Fruit fly (Drosophila melanogaster) whole organism, embryonic: ENCODE measurements around the gene CG43116.

ENCODE experiments used
- Antp ChIP-seq: fragments of 200-800 bp; sonication (Bioruptor generic); optimal IDR thresholded peaks from 3 replicates; lab custom pipeline; 2016; ENCODE audit warnings: missing biosample characterization, missing genetic modification characterization
- CG10462 ChIP-seq: fragments of 200-800 bp; sonication (Bioruptor generic); optimal IDR thresholded peaks from 2 replicates; lab custom pipeline; 2016; ENCODE audit warnings: missing biosample characterization, missing genetic modification characterization
- CG11398 ChIP-seq: fragments of 200-800 bp; sonication (Bioruptor generic); optimal IDR thresholded peaks from 2 replicates; lab custom pipeline; 2016; ENCODE audit warnings: missing biosample characterization, missing genetic modification characterization
- CG12236 ChIP-seq: fragments of 200-800 bp; sonication (Bioruptor generic); optimal IDR thresholded peaks from 2 replicates; lab custom pipeline; 2016; ENCODE audit warnings: missing biosample characterization, missing genetic modification characterization
- CG13296 ChIP-seq: fragments of 200-800 bp; sonication (Bioruptor generic); optimal IDR thresholded peaks from 3 replicates; lab custom pipeline; 2018; ENCODE audit warnings: missing biosample characterization, mild to moderate bottlenecking, missing genetic modification characterization
- CG1529 ChIP-seq: fragments of 200-800 bp; sonication (Bioruptor generic); optimal IDR thresholded peaks from 3 replicates; lab custom pipeline; 2018; ENCODE audit warnings: missing biosample characterization, missing genetic modification characterization
- CG15601 ChIP-seq: fragments of 200-800 bp; sonication (Bioruptor generic); optimal IDR thresholded peaks from 3 replicates; lab custom pipeline; 2019; ENCODE audit warnings: missing biosample characterization, mild to moderate bottlenecking, missing genetic modification characterization, moderate library complexity
- CG17568 ChIP-seq: fragments of 200-800 bp; sonication (Bioruptor generic); optimal IDR thresholded peaks from 2 replicates; lab custom pipeline; 2018; ENCODE audit warnings: missing biosample characterization, mild to moderate bottlenecking, missing genetic modification characterization, moderate library complexity
- CG18619 ChIP-seq: fragments of 200-800 bp; sonication (Bioruptor generic); optimal IDR thresholded peaks from 3 replicates; lab custom pipeline; 2017; ENCODE audit warnings: missing biosample characterization, mild to moderate bottlenecking, missing genetic modification characterization
- CG2712 ChIP-seq: fragments of 200-800 bp; optimal IDR thresholded peaks from 3 replicates; lab custom pipeline; 2019; ENCODE audit warnings: missing biosample characterization, mild to moderate bottlenecking, missing genetic modification characterization, moderate library complexity
- CG32767 ChIP-seq: fragments of 200-800 bp; sonication (Bioruptor generic); IDR thresholded peaks from 2 replicates; pipeline ENCODE4 v1.3.6; 2022; ENCODE audit warnings: missing biosample characterization, missing genetic modification characterization
- CG33557 ChIP-seq: fragments of 200-800 bp; sonication (Bioruptor generic); optimal IDR thresholded peaks from 2 replicates; lab custom pipeline; 2019; ENCODE audit warnings: missing biosample characterization, mild to moderate bottlenecking, missing genetic modification characterization, moderate library complexity
- CG34422 ChIP-seq: fragments of 200-800 bp; sonication (Bioruptor generic); IDR thresholded peaks from 3 replicates; pipeline ENCODE4 v1.3.6; 2022; ENCODE audit warnings: missing biosample characterization, missing genetic modification characterization
- CG3995 ChIP-seq: fragments of 200-800 bp; sonication (Bioruptor generic); optimal IDR thresholded peaks from 3 replicates; lab custom pipeline; 2016; ENCODE audit warnings: missing biosample characterization, missing genetic modification characterization
- CG5953 ChIP-seq: fragments of 200-800 bp; sonication (Bioruptor generic); IDR thresholded peaks from 2 replicates; pipeline ENCODE4 v1.3.6; 2022; ENCODE audit warnings: missing biosample characterization, missing genetic modification characterization
- CG6254 ChIP-seq: fragments of 200-800 bp; sonication (Bioruptor generic); optimal IDR thresholded peaks from 3 replicates; lab custom pipeline; 2017; ENCODE audit warnings: mild to moderate bottlenecking, missing biosample characterization, missing genetic modification reagents, missing genetic modification characterization
- CG6813 ChIP-seq: fragments of 200-800 bp; sonication (Bioruptor generic); optimal IDR thresholded peaks from 2 replicates; lab custom pipeline; 2017; ENCODE audit warnings: missing biosample characterization, missing genetic modification characterization, mild to moderate bottlenecking, moderate library complexity, missing genetic modification reagents
- CG6854 ChIP-seq: fragments of 200-800 bp; sonication (Bioruptor generic); optimal IDR thresholded peaks from 3 replicates; lab custom pipeline; 2017; ENCODE audit warnings: missing biosample characterization, mild to moderate bottlenecking, missing genetic modification characterization
- CG7372 ChIP-seq: fragments of 200-800 bp; sonication (Bioruptor generic); IDR thresholded peaks from 2 replicates; pipeline ENCODE4 v1.3.6; 2022; ENCODE audit warnings: missing biosample characterization, missing genetic modification characterization
- CG8089 ChIP-seq: fragments of 200-800 bp; sonication (Bioruptor generic); optimal IDR thresholded peaks from 3 replicates; lab custom pipeline; 2016; ENCODE audit warnings: missing biosample characterization, missing genetic modification characterization
- CG9437 ChIP-seq: fragments of 200-800 bp; sonication (Bioruptor generic); optimal IDR thresholded peaks from 2 replicates; lab custom pipeline; 2018; ENCODE audit warnings: missing biosample characterization, mild to moderate bottlenecking, missing genetic modification characterization
- D19B ChIP-seq: fragments of 200-800 bp; sonication (Bioruptor generic); optimal IDR thresholded peaks from 2 replicates; lab custom pipeline; 2017; ENCODE audit warnings: missing biosample characterization, mild to moderate bottlenecking, missing genetic modification characterization
- Dip3 ChIP-seq: fragments of 200-800 bp; sonication (Bioruptor generic); optimal IDR thresholded peaks from 3 replicates; lab custom pipeline; 2016; ENCODE audit warnings: missing biosample characterization, missing genetic modification characterization
- Ets65A ChIP-seq: fragments of 200-800 bp; sonication (Bioruptor generic); peaks from one replicate; lab custom pipeline; 2016; ENCODE audit warnings: missing biosample characterization, missing genetic modification characterization
- HLH3B ChIP-seq: fragments of 200-800 bp; sonication (Bioruptor generic); IDR thresholded peaks from 2 replicates; pipeline ENCODE4 v1.3.6; 2022; ENCODE audit warnings: missing biosample characterization, missing genetic modification characterization
- MBD-R2 ChIP-seq: fragments of 200-800 bp; sonication (Bioruptor generic); IDR thresholded peaks from 2 replicates; pipeline ENCODE4 v1.3.6; 2022; ENCODE audit warnings: missing biosample characterization, missing genetic modification characterization
- Mes4 ChIP-seq: fragments of 200-800 bp; sonication (Bioruptor generic); optimal IDR thresholded peaks from 2 replicates; lab custom pipeline; 2016; ENCODE audit warnings: missing biosample characterization, missing genetic modification characterization
- NK7.1 ChIP-seq: fragments of 200-800 bp; sonication (Bioruptor generic); optimal IDR thresholded peaks from 3 replicates; lab custom pipeline; 2016; ENCODE audit warnings: missing biosample characterization, missing genetic modification characterization
- Optix ChIP-seq: fragments of 200-800 bp; sonication (Bioruptor generic); IDR thresholded peaks from 3 replicates; pipeline ENCODE4 v1.3.6; 2022; ENCODE audit warnings: missing biosample characterization, missing genetic modification characterization
- Pdp1 ChIP-seq, 2 experiments: fragments of 200-800 bp; sonication (Bioruptor generic); optimal IDR thresholded peaks; 3 replicates each; lab custom pipeline; 2016; ENCODE audit warnings: missing biosample characterization in 2 of 2, missing genetic modification characterization in 2 of 2, mild to moderate bottlenecking in 1 of 2, moderate library complexity in 1 of 2
- Stat92E ChIP-seq, 3 experiments: fragments of >200 bp in 2 of 3; fragments of 200-800 bp in 1 of 3; sonication (Bioruptor generic) in 1 of 3; optimal IDR thresholded peaks; 2 replicates each; lab custom pipeline; 2017 to 2019; ENCODE audit warnings: missing biosample characterization in 3 of 3, missing genetic modification characterization in 3 of 3, mild to moderate bottlenecking in 1 of 3, moderate library complexity in 1 of 3
- YL-1 ChIP-seq: fragments of 200-800 bp; sonication (Bioruptor generic); optimal IDR thresholded peaks from 3 replicates; lab custom pipeline; 2017; ENCODE audit warnings: missing biosample characterization, mild to moderate bottlenecking, missing genetic modification characterization
- abd-A ChIP-seq: fragments of 200-800 bp; sonication (Bioruptor generic); optimal IDR thresholded peaks from 3 replicates; lab custom pipeline; 2019; ENCODE audit warnings: missing biosample characterization, mild to moderate bottlenecking, missing genetic modification characterization, moderate library complexity
- ase ChIP-seq: fragments of 200-800 bp; sonication (Bioruptor generic); IDR thresholded peaks from 3 replicates; pipeline ENCODE4 v1.3.6; 2022; ENCODE audit warnings: missing biosample characterization, missing genetic modification characterization
- bigmax ChIP-seq: fragments of 200-800 bp; sonication (Bioruptor generic); optimal IDR thresholded peaks from 2 replicates; lab custom pipeline; 2018; ENCODE audit warnings: missing biosample characterization, mild to moderate bottlenecking, missing genetic modification characterization
- bowl ChIP-seq: fragments of 200-800 bp; sonication (Bioruptor generic); IDR thresholded peaks from 2 replicates; pipeline ENCODE4 v1.3.6; 2022; ENCODE audit warnings: missing biosample characterization, missing genetic modification characterization
- corto ChIP-seq: fragments of 200-800 bp; sonication (Bioruptor generic); optimal IDR thresholded peaks from 2 replicates; lab custom pipeline; 2016; ENCODE audit warnings: missing biosample characterization, mild to moderate bottlenecking, missing genetic modification characterization, moderate library complexity
- dimm ChIP-seq: fragments of 200-800 bp; sonication (Bioruptor generic); IDR thresholded peaks from 2 replicates; pipeline ENCODE4 v1.3.6; 2022; ENCODE audit warnings: missing biosample characterization, missing genetic modification characterization
- dysf ChIP-seq: fragments of 200-800 bp; sonication (Bioruptor generic); IDR thresholded peaks from 3 replicates; pipeline ENCODE4 v1.3.6; 2022; ENCODE audit warnings: missing biosample characterization, missing genetic modification characterization
- fu2 ChIP-seq: fragments of 200-800 bp; sonication (Bioruptor generic); optimal IDR thresholded peaks from 2 replicates; lab custom pipeline; 2016; ENCODE audit warnings: missing biosample characterization, missing genetic modification characterization
- grau ChIP-seq: fragments of 200-800 bp; optimal IDR thresholded peaks from 3 replicates; lab custom pipeline; 2019; ENCODE audit warnings: missing biosample characterization, mild to moderate bottlenecking, missing genetic modification characterization, moderate library complexity
- inv ChIP-seq: fragments of 200-800 bp; sonication (Bioruptor generic); IDR thresholded peaks from 2 replicates; pipeline ENCODE4 v1.3.6; 2022; ENCODE audit warnings: missing biosample characterization, missing genetic modification characterization; ENCODE audit not compliant: partially characterized antibody
- knrl ChIP-seq: fragments of 200-800 bp; sonication (Bioruptor generic); IDR thresholded peaks from 3 replicates; pipeline ENCODE4 v1.3.6; 2022; ENCODE audit warnings: missing biosample characterization, missing genetic modification characterization; ENCODE audit not compliant: partially characterized antibody
- otp ChIP-seq: fragments of 200-800 bp; sonication (Bioruptor generic); IDR thresholded peaks from 3 replicates; pipeline ENCODE4, ENCODE4 v1.3.6; 2022; ENCODE audit warnings: missing biosample characterization, missing genetic modification characterization
- peb ChIP-seq: fragments of 200-800 bp; sonication (Bioruptor generic); IDR thresholded peaks from 2 replicates; pipeline ENCODE4 v1.3.6; 2022; ENCODE audit warnings: missing biosample characterization, missing genetic modification characterization
- pho ChIP-seq: fragments of 200-800 bp; sonication (Bioruptor generic); optimal IDR thresholded peaks from 2 replicates; lab custom pipeline; 2016; ENCODE audit warnings: missing biosample characterization, missing genetic modification characterization
- sd ChIP-seq: fragments of 200-800 bp; sonication (Bioruptor generic); optimal IDR thresholded peaks from 3 replicates; lab custom pipeline; 2018; ENCODE audit warnings: missing biosample characterization, mild to moderate bottlenecking, missing genetic modification characterization, moderate library complexity
- sisA ChIP-seq: fragments of 200-800 bp; sonication (Bioruptor generic); IDR thresholded peaks from 2 replicates; pipeline ENCODE4 v1.3.6; 2022; ENCODE audit warnings: missing biosample characterization, missing genetic modification characterization
- zfh2 ChIP-seq: fragments of 200-800 bp; sonication (Bioruptor generic); optimal IDR thresholded peaks from 2 replicates; lab custom pipeline; 2016; ENCODE audit warnings: missing biosample characterization, missing genetic modification characterization

Gene CG43116

dm6 chr3R:26042131-26042885 lies 45.5 kb upstream of the CG43116 start (continued):
- TF ChIP-seq pho (peak; percentile 97), CG2712 (tag; lab: Kevin White, UChicago) (peak; percentile 95), sd (tag; lab: Kevin White, UChicago) (peak; percentile 76), Pdp1 (GFP tag; optimal IDR thresholded peaks at IDR 0.05; lab: Kevin White, UChicago) (peak; percentile 96 to 97), CG12236 (GFP tag; lab: Kevin White, UChicago) (peak; percentile 95), zfh2 (GFP tag; lab: Kevin White, UChicago) (peak; percentile 96), bigmax (GFP tag; lab: Kevin White, UChicago) (peak; percentile 44), otp (peak; percentile 97), fu2 (GFP tag; lab: Kevin White, UChicago) (peak; percentile 95), CG7372 (GFP tag; lab: Robert Waterston, UW) (peak; percentile 95), CG6813 (GFP tag; lab: Kevin White, UChicago) (peak; percentile 94), CG18619 (GFP tag; lab: Kevin White, UChicago) (peak; percentile 95), CG9437 (peak; percentile 89), bowl (GFP tag; lab: Robert Waterston, UW) (peak; percentile 88), CG10462 (GFP tag; lab: Kevin White, UChicago) (peak; percentile 94), abd-A (tag; lab: Kevin White, UChicago) (peak; percentile 94), sisA (GFP tag; lab: Robert Waterston, UW) (peak; percentile 96), corto (GFP tag; lab: Kevin White, UChicago) (peak; percentile 89), CG1529 (GFP tag; lab: Kevin White, UChicago) (peak; percentile 92), Stat92E (GFP tag; optimal IDR thresholded peaks at IDR 0.05; lab: Kevin White, UChicago) (peak in 1 of 3 experiments; percentile 59), Dip3 (GFP tag; lab: Kevin White, UChicago) (peak; percentile 97), knrl (GFP tag; lab: Robert Waterston, UW) (no peak), NK7.1 (GFP tag; lab: Kevin White, UChicago) (peak; percentile 95), Mes4 (GFP tag; lab: Kevin White, UChicago) (peak; percentile 96), Ets65A (GFP tag; lab: Kevin White, UChicago) (peak; percentile 100), inv (GFP tag; lab: Robert Waterston, UW) (no peak), Antp (GFP tag; lab: Kevin White, UChicago) (peak; percentile 98), CG5953 (peak; percentile 96), YL-1 (GFP tag; lab: Kevin White, UChicago) (peak; percentile 95), grau (peak; percentile 93), CG6254 (GFP tag; lab: Kevin White, UChicago) (peak; percentile 93), dysf (GFP tag; lab: Robert Waterston, UW) (peak; percentile 99), MBD-R2 (GFP tag; lab: Robert Waterston, UW) (peak; percentile 94), ase (GFP tag; lab: Robert Waterston, UW) (peak; percentile 97), HLH3B (peak; percentile 96), CG32767 (peak; percentile 97), CG11398 (GFP tag; lab: Kevin White, UChicago) (peak; percentile 97), CG33557 (GFP tag; lab: Kevin White, UChicago) (peak; percentile 75), CG3995 (GFP tag; lab: Kevin White, UChicago) (peak; percentile 83), Optix (GFP tag; lab: Robert Waterston, UW) (peak; percentile 97), peb (GFP tag; lab: Robert Waterston, UW) (peak; percentile 95), CG34422 (GFP tag; lab: Robert Waterston, UW) (peak; percentile 98), D19B (peak; percentile 88), dimm (GFP tag; lab: Robert Waterston, UW) (peak; percentile 92), CG13296 (GFP tag; lab: Kevin White, UChicago) (peak; percentile 85), CG17568 (GFP tag; lab: Kevin White, UChicago) (peak; percentile 93), CG15601 (tag; lab: Kevin White, UChicago) (peak; percentile 87), CG6854 (peak; percentile 90), CG8089 (peak; percentile 97)
